Worm (Caenorhabditis elegans) whole organism, midembryonic: ENCODE measurements around the gene C14E2.4.

ENCODE experiments used
- T22C8.4 ChIP-seq: fragments of 200-800 bp; sonication (Bioruptor generic); IDR thresholded peaks from 2 replicates; pipeline ENCODE4 v1.3.6; 2022; ENCODE audit warnings: missing genetic modification characterization, missing compliant biosample characterization
- cog-1 ChIP-seq: sonication (generic microtip); optimal IDR thresholded peaks from 2 replicates; lab custom pipeline; 2016; ENCODE audit warnings: missing genetic modification characterization, missing compliant biosample characterization
- flt-1 ChIP-seq: fragments of 200-800 bp; sonication (Bioruptor generic); IDR thresholded peaks from 2 replicates; pipeline ENCODE4 v1.3.6; 2022; ENCODE audit warnings: missing genetic modification characterization, missing compliant biosample characterization
- tab-1 ChIP-seq: fragments of 200-800 bp; sonication (Bioruptor generic); IDR thresholded peaks from 2 replicates; pipeline ENCODE4 v1.3.6; 2022; ENCODE audit warnings: missing genetic modification characterization, missing compliant biosample characterization
- ztf-23 ChIP-seq: fragments of 200-800 bp; sonication (Bioruptor generic); IDR thresholded peaks from 2 replicates; pipeline ENCODE4 v1.3.6; 2022; ENCODE audit warnings: missing genetic modification reagents, missing genetic modification characterization, missing compliant biosample characterization
- ztf-29 ChIP-seq: fragments of 200-800 bp; sonication (Bioruptor generic); IDR thresholded peaks from 2 replicates; pipeline ENCODE4 v1.3.6; 2022; ENCODE audit warnings: missing genetic modification reagents, missing genetic modification characterization, missing compliant biosample characterization

ce11 chrX:1825290-1825832, 4.2 kb upstream of the C14E2.4 start, which contains the start of gene C14E2.5:
- TF ChIP-seq flt-1 (no peak), tab-1 (GFP tag; lab: Robert Waterston, UW) (no peak), T22C8.4 (GFP tag; lab: Robert Waterston, UW) (no peak), ztf-23 (GFP tag; lab: Robert Waterston, UW) (no peak), ztf-29 (GFP tag; lab: Robert Waterston, UW) (no peak), cog-1 (no peak)
